Fruit fly (Drosophila melanogaster): ENCODE results near the gene inaF-A.

The inaF-A gene

dm6 chrX:11694959-11695882 lies 38.5 kb downstream of the inaF-A start, which contains the start of gene PhKgamma (continued):
- no peak for TF ChIP-seq croc (GFP tag; conservative IDR thresholded peaks at IDR 0.05)
- TF ChIP-seq gsb-n (tag; optimal IDR thresholded peaks at IDR 0.05), result no peak
- TF ChIP-seq zfh2 (GFP tag; optimal IDR thresholded peaks at IDR 0.05), result no peak
- peak; percentile 92 for TF ChIP-seq CG1603 (tag; optimal IDR thresholded peaks at IDR 0.05)
- TF ChIP-seq CG10462 (GFP tag; optimal IDR thresholded peaks at IDR 0.05), result no peak
- TF ChIP-seq trh (GFP tag; optimal IDR thresholded peaks at IDR 0.05), result no peak
- no peak; the same call in 1 of the 2 replicates for TF ChIP-seq CG31441 (GFP tag; IDR thresholded peaks at IDR 0.05)
- TF ChIP-seq CG3065 (GFP tag; optimal IDR thresholded peaks at IDR 0.05), result no peak
- no peak for TF ChIP-seq maf-S (GFP tag; optimal IDR thresholded peaks at IDR 0.05)
- TF ChIP-seq NK7.1 (GFP tag; optimal IDR thresholded peaks at IDR 0.05), result no peak
- TF ChIP-seq CG1832 (GFP tag; optimal IDR thresholded peaks at IDR 0.05), result no peak
- TF ChIP-seq CG14441 (GFP tag; IDR thresholded peaks at IDR 0.05), result no peak
- TF ChIP-seq pros (GFP tag; optimal IDR thresholded peaks at IDR 0.05), result no peak
- no peak for TF ChIP-seq Atf-2 (GFP tag; optimal IDR thresholded peaks at IDR 0.05)
- TF ChIP-seq E2f1 (GFP tag; IDR thresholded peaks at IDR 0.05), result no peak
- no peak for TF ChIP-seq scrt (GFP tag; optimal IDR thresholded peaks at IDR 0.05)
- peak; percentile 64 for TF ChIP-seq CG10267 (tag; optimal IDR thresholded peaks at IDR 0.05)
- TF ChIP-seq gro (GFP tag; optimal IDR thresholded peaks at IDR 0.05), result peak; percentile 36
- TF ChIP-seq BEAF-32 (GFP tag; optimal IDR thresholded peaks at IDR 0.05), result peak; percentile 95
- no peak for TF ChIP-seq Deaf1 (tag; optimal IDR thresholded peaks at IDR 0.05)
- TF ChIP-seq Hr78 (GFP tag; optimal IDR thresholded peaks at IDR 0.05), result peak in 1 of 2 experiments; percentile 12
- no peak for TF ChIP-seq Chrac-16 (GFP tag; optimal IDR thresholded peaks at IDR 0.05)
- TF ChIP-seq Fer3 (tag; optimal IDR thresholded peaks at IDR 0.05), result no peak
- peak; percentile 33; the same call in 1 of the 2 replicates for TF ChIP-seq rib (GFP tag; IDR thresholded peaks at IDR 0.05)
- TF ChIP-seq ewg (GFP tag; optimal IDR thresholded peaks at IDR 0.05), result no peak
- TF ChIP-seq vvl (GFP tag; IDR thresholded peaks at IDR 0.05), result peak; percentile 48
- peak; percentile 77 for TF ChIP-seq CG14860 (GFP tag; IDR thresholded peaks at IDR 0.05; ENCODE audit: partially characterized antibody)
- peak; percentile 96 for TF ChIP-seq Opbp (GFP tag; IDR thresholded peaks at IDR 0.05; ENCODE audit: partially characterized antibody)
- peak; percentile 87 for TF ChIP-seq CG42726 (GFP tag; IDR thresholded peaks at IDR 0.05; ENCODE audit: partially characterized antibody)
- peak; percentile 53 for TF ChIP-seq nmo (GFP tag; optimal IDR thresholded peaks at IDR 0.05)
- peak; percentile 93 for TF ChIP-seq CG7928 (GFP tag; optimal IDR thresholded peaks at IDR 0.05)
- no peak for TF ChIP-seq az2 (GFP tag; optimal IDR thresholded peaks at IDR 0.05)
- peak; percentile 38; the same call in 1 of the 3 replicates for TF ChIP-seq row (GFP tag; IDR thresholded peaks at IDR 0.05)
- TF ChIP-seq CG30020 (tag; optimal IDR thresholded peaks at IDR 0.05), result no peak
- peak; percentile 92 for TF ChIP-seq CG15514 (GFP tag; optimal IDR thresholded peaks at IDR 0.05)
- no peak for TF ChIP-seq CG11504 (tag; optimal IDR thresholded peaks at IDR 0.05)
- TF ChIP-seq CG7372 (GFP tag; IDR thresholded peaks at IDR 0.05), result no peak
- TF ChIP-seq schlank (tag; optimal IDR thresholded peaks at IDR 0.05), result no peak
- TF ChIP-seq pzg (GFP tag; optimal IDR thresholded peaks at IDR 0.05), result peak; percentile 99
- no peak; the same call in 1 of the 2 replicates for TF ChIP-seq onecut (GFP tag; IDR thresholded peaks at IDR 0.05)
- no peak for TF ChIP-seq seq (GFP tag; IDR thresholded peaks at IDR 0.05)
- no peak for TF ChIP-seq fd96Cb (tag; optimal IDR thresholded peaks at IDR 0.05)
- peak; percentile 8 for TF ChIP-seq CG10147 (GFP tag; optimal IDR thresholded peaks at IDR 0.05)
- peak; percentile 54 for TF ChIP-seq dm (GFP tag; optimal IDR thresholded peaks at IDR 0.05)
- no peak for TF ChIP-seq pfk (GFP tag; optimal IDR thresholded peaks at IDR 0.05)
- peak; percentile 78 for TF ChIP-seq vnd (GFP tag; IDR thresholded peaks at IDR 0.05; ENCODE audit: partially characterized antibody)
- TF ChIP-seq nom (GFP tag; optimal IDR thresholded peaks at IDR 0.05), result peak; percentile 82
- no peak for TF ChIP-seq CG7786 (GFP tag; optimal IDR thresholded peaks at IDR 0.05)

Measured in whole organism, embryonic.